Fruit fly (Drosophila melanogaster) whole organism, embryonic: Measurements from ENCODE around the gene CG14000.

Experiments
- B-H1 ChIP-seq: fragments of 200-800 bp; sonication (Bioruptor generic); IDR thresholded peaks from 3 replicates; pipeline ENCODE4 v1.3.6; 2022; ENCODE audit warnings: missing biosample characterization, missing genetic modification characterization
- Blimp-1 ChIP-seq: fragments of 200-800 bp; sonication (Bioruptor generic); optimal IDR thresholded peaks from 3 replicates; lab custom pipeline; 2018; ENCODE audit warnings: missing biosample characterization, missing genetic modification characterization, mild to moderate bottlenecking, moderate library complexity, missing genetic modification reagents
- CG10543 ChIP-seq: fragments of 200-800 bp; sonication (Bioruptor generic); optimal IDR thresholded peaks from 3 replicates; lab custom pipeline; 2017; ENCODE audit warnings: missing biosample characterization, mild to moderate bottlenecking, missing genetic modification characterization, moderate library complexity
- CG10565 ChIP-seq: fragments of 200-800 bp; sonication (Bioruptor generic); optimal IDR thresholded peaks from 3 replicates; lab custom pipeline; 2016; ENCODE audit warnings: missing biosample characterization, mild to moderate bottlenecking, missing genetic modification characterization
- CG10979 ChIP-seq: fragments of 200-800 bp; sonication (Bioruptor generic); optimal IDR thresholded peaks from 2 replicates; lab custom pipeline; 2018; ENCODE audit warnings: missing biosample characterization, mild to moderate bottlenecking, missing genetic modification characterization, moderate library complexity
- CG13123 ChIP-seq: fragments of 200-800 bp; sonication (Bioruptor generic); optimal IDR thresholded peaks from 2 replicates; lab custom pipeline; 2016; ENCODE audit warnings: missing biosample characterization, missing genetic modification characterization
- CG15696 ChIP-seq: fragments of 200-800 bp; sonication (Bioruptor generic); optimal IDR thresholded peaks from 2 replicates; lab custom pipeline; 2019; ENCODE audit warnings: missing biosample characterization, mild to moderate bottlenecking, missing genetic modification characterization, moderate library complexity
- CG17328 ChIP-seq: fragments of 200-800 bp; sonication (Bioruptor generic); IDR thresholded peaks from 2 replicates; pipeline ENCODE4 v1.3.6; 2022; ENCODE audit warnings: missing biosample characterization, missing genetic modification characterization
- CG18262 ChIP-seq: fragments of 200-800 bp; optimal IDR thresholded peaks from 3 replicates; lab custom pipeline; 2019; ENCODE audit warnings: missing biosample characterization, mild to moderate bottlenecking, missing genetic modification characterization, moderate library complexity
- CG18764 ChIP-seq: fragments of 200-800 bp; sonication (Bioruptor generic); optimal IDR thresholded peaks from 3 replicates; lab custom pipeline; 2016; ENCODE audit warnings: missing biosample characterization, missing genetic modification characterization
- CG2116 ChIP-seq: fragments of 200-800 bp; sonication (Bioruptor generic); optimal IDR thresholded peaks from 3 replicates; lab custom pipeline; 2018; ENCODE audit warnings: missing biosample characterization, mild to moderate bottlenecking, missing genetic modification characterization
- CG3726 ChIP-seq: fragments of 200-800 bp; sonication (Bioruptor generic); IDR thresholded peaks from 3 replicates; pipeline ENCODE4, ENCODE4 v1.3.6; 2022; ENCODE audit warnings: missing biosample characterization, missing genetic modification characterization
- CG4820 ChIP-seq: fragments of 200-800 bp; sonication (Bioruptor generic); optimal IDR thresholded peaks from 3 replicates; lab custom pipeline; 2016; ENCODE audit warnings: missing biosample characterization, missing genetic modification characterization
- CG5953 ChIP-seq: fragments of 200-800 bp; sonication (Bioruptor generic); IDR thresholded peaks from 2 replicates; pipeline ENCODE4 v1.3.6; 2022; ENCODE audit warnings: missing biosample characterization, missing genetic modification characterization
- CG8478 ChIP-seq: fragments of >200 bp; optimal IDR thresholded peaks from 2 replicates; lab custom pipeline; 2018
- Ets97D ChIP-seq: fragments of 200-800 bp; sonication (Bioruptor generic); optimal IDR thresholded peaks from 3 replicates; lab custom pipeline; 2016; ENCODE audit warnings: missing biosample characterization, missing genetic modification characterization
- Hey ChIP-seq: fragments of 200-800 bp; sonication (Bioruptor generic); optimal IDR thresholded peaks from 3 replicates; lab custom pipeline; 2018; ENCODE audit warnings: missing biosample characterization, mild to moderate bottlenecking, missing genetic modification characterization
- MBD-R2 ChIP-seq: fragments of 200-800 bp; sonication (Bioruptor generic); IDR thresholded peaks from 2 replicates; pipeline ENCODE4 v1.3.6; 2022; ENCODE audit warnings: missing biosample characterization, missing genetic modification characterization
- Mrtf ChIP-seq: fragments of 200-800 bp; sonication (Bioruptor generic); IDR thresholded peaks from 3 replicates; pipeline ENCODE4 v1.3.6; 2022; ENCODE audit warnings: missing biosample characterization, missing genetic modification characterization
- Poxn ChIP-seq: fragments of 200-800 bp; sonication (Bioruptor generic); IDR thresholded peaks from 2 replicates; pipeline ENCODE4 v1.3.6; 2022; ENCODE audit warnings: missing biosample characterization, missing genetic modification characterization
- Ravus ChIP-seq: fragments of 200-800 bp; sonication (Bioruptor generic); IDR thresholded peaks from 2 replicates; pipeline ENCODE4 v1.3.6; 2022; ENCODE audit warnings: missing biosample characterization, missing genetic modification characterization
- Stat92E ChIP-seq, 3 experiments: fragments of >200 bp in 2 of 3; fragments of 200-800 bp in 1 of 3; sonication (Bioruptor generic) in 1 of 3; optimal IDR thresholded peaks; 2 replicates each; lab custom pipeline; 2017 to 2019; ENCODE audit warnings: missing biosample characterization in 3 of 3, missing genetic modification characterization in 3 of 3, mild to moderate bottlenecking in 1 of 3, moderate library complexity in 1 of 3
- Xrp1 ChIP-seq: fragments of 200-800 bp; sonication (Bioruptor generic); IDR thresholded peaks from 2 replicates; pipeline ENCODE4 v1.3.6; 2022; ENCODE audit warnings: missing biosample characterization, missing genetic modification characterization
- ato ChIP-seq: fragments of 200-800 bp; sonication (Bioruptor generic); IDR thresholded peaks from 2 replicates; pipeline ENCODE4 v1.3.6; 2022; ENCODE audit warnings: missing biosample characterization, missing genetic modification characterization; ENCODE audit not compliant: partially characterized antibody
- bab2 ChIP-seq: fragments of 200-800 bp; sonication (Bioruptor generic); optimal IDR thresholded peaks from 2 replicates; lab custom pipeline; 2016; ENCODE audit warnings: missing biosample characterization, missing genetic modification characterization
- cato ChIP-seq: fragments of 200-800 bp; sonication (Bioruptor generic); optimal IDR thresholded peaks from 2 replicates; lab custom pipeline; 2016; ENCODE audit warnings: missing biosample characterization, missing genetic modification characterization, borderline replicate concordance
- chm ChIP-seq: fragments of 200-800 bp; sonication (Bioruptor generic); IDR thresholded peaks from 2 replicates; pipeline ENCODE4 v1.3.6; 2022; ENCODE audit warnings: missing biosample characterization, missing genetic modification characterization
- dan ChIP-seq: fragments of 200-800 bp; sonication (Bioruptor generic); IDR thresholded peaks from 2 replicates; pipeline ENCODE4 v1.3.6; 2022; ENCODE audit warnings: missing biosample characterization, missing genetic modification characterization
- dati ChIP-seq: fragments of 200-800 bp; sonication (Bioruptor generic); IDR thresholded peaks from 2 replicates; pipeline ENCODE4 v1.3.6; 2022; ENCODE audit warnings: missing biosample characterization, missing genetic modification characterization
- dysf ChIP-seq: fragments of 200-800 bp; sonication (Bioruptor generic); IDR thresholded peaks from 3 replicates; pipeline ENCODE4 v1.3.6; 2022; ENCODE audit warnings: missing biosample characterization, missing genetic modification characterization
- eve ChIP-seq, 2 experiments: fragments of >200 bp; optimal IDR thresholded peaks; 2 replicates each; lab custom pipeline; 2017; ENCODE audit warnings: missing biosample characterization in 2 of 2, missing genetic modification characterization in 2 of 2
- fd3F ChIP-seq: fragments of 200-800 bp; sonication (Bioruptor generic); optimal IDR thresholded peaks from 2 replicates; lab custom pipeline; 2018; ENCODE audit warnings: missing biosample characterization, mild to moderate bottlenecking, missing genetic modification characterization, moderate library complexity
- fd64A ChIP-seq: fragments of 200-800 bp; sonication (Bioruptor generic); optimal IDR thresholded peaks from 3 replicates; lab custom pipeline; 2018; ENCODE audit warnings: missing biosample characterization, mild to moderate bottlenecking, missing genetic modification characterization
- lilli ChIP-seq: fragments of 200-800 bp; sonication (Bioruptor generic); optimal IDR thresholded peaks from 3 replicates; lab custom pipeline; 2016; ENCODE audit warnings: missing biosample characterization, missing genetic modification characterization
- lola ChIP-seq, 3 experiments: fragments of >200 bp in 2 of 3; fragments of 200-800 bp in 1 of 3; sonication (Bioruptor generic) in 1 of 3; optimal IDR thresholded peaks; 2 replicates each; lab custom pipeline; 2017 to 2019; ENCODE audit warnings: missing biosample characterization in 3 of 3, missing genetic modification characterization in 3 of 3, mild to moderate bottlenecking in 1 of 3, moderate library complexity in 1 of 3
- lov ChIP-seq, 2 experiments: fragments of 200-800 bp in 1 of 2; fragments of >200 bp in 1 of 2; sonication (Bioruptor generic) in 1 of 2; IDR thresholded peaks in 1 of 2; optimal IDR thresholded peaks in 1 of 2; 2 replicates in 1 of 2; 3 replicates in 1 of 2; pipeline versions ENCODE4 v1.3.6 to Lab custom; 2017 to 2022; ENCODE audit warnings: missing biosample characterization in 1 of 2, missing genetic modification characterization in 1 of 2
- odd ChIP-seq: fragments of 200-800 bp; sonication (Bioruptor generic); optimal IDR thresholded peaks from 2 replicates; lab custom pipeline; 2017; ENCODE audit warnings: missing biosample characterization, mild to moderate bottlenecking, missing genetic modification characterization
- sens ChIP-seq: fragments of 200-800 bp; sonication (Bioruptor generic); peaks from one replicate; lab custom pipeline; 2016; ENCODE audit warnings: missing biosample characterization, missing genetic modification characterization
- shn ChIP-seq: fragments of 200-800 bp; sonication (Bioruptor generic); optimal IDR thresholded peaks from 3 replicates; lab custom pipeline; 2016; ENCODE audit warnings: missing biosample characterization, missing genetic modification characterization
- slbo ChIP-seq: fragments of 200-800 bp; sonication (Bioruptor generic); IDR thresholded peaks from 2 replicates; pipeline ENCODE4 v1.3.6; 2022; ENCODE audit warnings: missing biosample characterization, missing genetic modification characterization
- stc ChIP-seq: fragments of 200-800 bp; sonication (Bioruptor generic); IDR thresholded peaks from 2 replicates; pipeline ENCODE4 v1.3.6; 2022; ENCODE audit warnings: missing biosample characterization, missing genetic modification characterization
- tin ChIP-seq: fragments of 200-800 bp; sonication (Bioruptor generic); optimal IDR thresholded peaks from 3 replicates; lab custom pipeline; 2016; ENCODE audit warnings: missing biosample characterization, missing genetic modification characterization
- toy ChIP-seq: fragments of 200-800 bp; sonication (Bioruptor generic); IDR thresholded peaks from 2 replicates; pipeline ENCODE4 v1.3.6; 2022; ENCODE audit warnings: missing biosample characterization, missing genetic modification characterization
- tup ChIP-seq: fragments of 200-800 bp; sonication (Bioruptor generic); optimal IDR thresholded peaks from 2 replicates; lab custom pipeline; 2016; ENCODE audit warnings: missing biosample characterization, mild to moderate bottlenecking, missing genetic modification characterization, moderate library complexity
- zen2 ChIP-seq: fragments of 200-800 bp; sonication (Bioruptor generic); IDR thresholded peaks from 3 replicates; pipeline ENCODE4 v1.3.6; 2022; ENCODE audit warnings: missing biosample characterization, missing genetic modification characterization; ENCODE audit not compliant: partially characterized antibody
- zfh2 ChIP-seq: fragments of 200-800 bp; sonication (Bioruptor generic); optimal IDR thresholded peaks from 2 replicates; lab custom pipeline; 2016; ENCODE audit warnings: missing biosample characterization, missing genetic modification characterization

The CG14000 gene

DNA sequence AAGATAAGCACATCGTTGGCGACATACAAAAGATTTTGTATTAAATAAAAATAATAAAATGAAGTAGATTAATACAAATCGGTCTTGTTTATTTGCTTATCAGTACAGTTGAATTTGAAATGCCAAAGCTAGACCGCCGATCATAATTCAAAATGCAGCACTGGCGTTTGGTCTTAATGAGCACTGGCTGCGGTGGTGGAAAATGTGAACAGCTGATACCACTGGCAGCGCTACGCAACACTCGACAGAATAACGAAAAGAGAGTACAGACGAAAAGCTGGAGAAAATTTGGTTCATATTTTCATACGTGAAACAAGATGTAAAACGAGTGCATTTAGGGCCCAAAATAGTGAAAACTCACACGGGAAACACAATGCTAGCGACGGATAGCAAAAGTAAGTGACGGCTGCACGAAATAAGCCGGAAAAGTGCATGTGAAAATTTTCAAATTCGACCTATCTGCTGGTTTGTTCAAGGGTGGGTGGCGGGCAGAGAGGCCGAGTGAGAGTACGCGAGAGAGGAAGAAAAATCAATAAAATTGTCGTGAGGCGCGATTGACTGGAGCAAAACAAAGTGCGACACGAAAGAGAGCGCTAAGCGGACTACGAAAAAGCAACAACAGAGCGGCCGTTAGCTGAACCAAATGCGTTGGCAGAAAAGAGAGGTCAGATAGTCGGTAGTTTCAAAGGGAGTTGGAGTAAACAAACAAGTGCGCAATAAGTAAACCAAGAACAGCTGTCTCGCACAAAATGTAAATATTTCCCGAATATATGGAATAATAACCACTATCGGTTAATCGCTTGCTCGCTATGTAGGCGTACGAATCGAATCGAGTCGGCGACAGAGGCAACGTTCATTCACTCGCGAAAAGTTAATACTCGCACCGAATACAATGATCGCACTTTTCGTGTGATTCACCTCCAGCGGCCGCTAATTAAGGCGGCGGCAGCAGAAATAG lies 2.9 kb downstream of the CG14000 start, which contains the start of gene bchs (continued):
- peak in 1 of 3 experiments; percentile 74 for TF ChIP-seq lola (GFP tag; optimal IDR thresholded peaks at IDR 0.05; lab: Kevin White, UChicago)
- peak; percentile 98 for TF ChIP-seq fd64A
- TF ChIP-seq slbo, result peak; percentile 51; the same call in 1 of the 2 replicates
- TF ChIP-seq CG18262 (tag; lab: Kevin White, UChicago), result no peak
- TF ChIP-seq tin (GFP tag; lab: Kevin White, UChicago), result peak; percentile 41
- peak; percentile 43 for TF ChIP-seq lilli
- peak; percentile 86 for TF ChIP-seq shn
- peak; percentile 89 for TF ChIP-seq bab2 (GFP tag; lab: Kevin White, UChicago)
- TF ChIP-seq CG4820 (GFP tag; lab: Kevin White, UChicago), result peak; percentile 68
- TF ChIP-seq ato (GFP tag; lab: Robert Waterston, UW), result peak; percentile 19; the same call in 1 of the 2 replicates
- TF ChIP-seq odd (GFP tag; lab: Kevin White, UChicago), result peak; percentile 96
- peak; percentile 96 for TF ChIP-seq CG10543 (GFP tag; lab: Kevin White, UChicago)
- no peak; the same call in 2 of the 3 replicates for TF ChIP-seq zen2
- no peak for TF ChIP-seq CG8478 (lab: Kevin White, UChicago)
- peak; percentile 68; the same call in 2 of the 3 replicates for TF ChIP-seq B-H1 (GFP tag; lab: Robert Waterston, UW)
- TF ChIP-seq CG10565 (GFP tag; lab: Kevin White, UChicago), result peak; percentile 39
- TF ChIP-seq Hey (tag; lab: Kevin White, UChicago), result peak; percentile 92
- TF ChIP-seq Poxn (GFP tag; lab: Robert Waterston, UW), result no peak
- peak; percentile 36; the same call in 1 of the 3 replicates for TF ChIP-seq CG3726 (GFP tag; lab: Robert Waterston, UW)
- TF ChIP-seq dan (GFP tag; lab: Robert Waterston, UW), result no peak
- TF ChIP-seq CG18764, result no peak
- peak; percentile 68 for TF ChIP-seq CG10979
- peak; percentile 80 for TF ChIP-seq CG5953
- peak; percentile 74 for TF ChIP-seq cato (GFP tag; lab: Kevin White, UChicago)
- TF ChIP-seq Ets97D (GFP tag; lab: Kevin White, UChicago), result peak; percentile 39
- peak; percentile 48 for TF ChIP-seq zfh2 (GFP tag; lab: Kevin White, UChicago)
- TF ChIP-seq CG2116 (GFP tag; lab: Kevin White, UChicago), result peak; percentile 100
- TF ChIP-seq dati (GFP tag; lab: Robert Waterston, UW), result no peak
- TF ChIP-seq lov (optimal IDR thresholded peaks at IDR 0.05; lab: Kevin White, UChicago), result no peak
- peak; percentile 88 for TF ChIP-seq lov (GFP tag; IDR thresholded peaks at IDR 0.05; lab: Robert Waterston, UW)
- TF ChIP-seq CG13123, result peak; percentile 91
- peak; percentile 63; the same call in 1 of the 3 replicates for TF ChIP-seq Mrtf (GFP tag; lab: Robert Waterston, UW)
- TF ChIP-seq Blimp-1 (GFP tag; lab: Kevin White, UChicago), result peak; percentile 84
- peak; percentile 38; the same call in 1 of the 2 replicates for TF ChIP-seq toy
- TF ChIP-seq Stat92E (GFP tag; optimal IDR thresholded peaks at IDR 0.05; lab: Kevin White, UChicago), result no peak
- TF ChIP-seq fd3F, result no peak
- TF ChIP-seq eve (GFP tag; optimal IDR thresholded peaks at IDR 0.05; lab: Kevin White, UChicago), result no peak

dm6 chr2L:5904585-5904984 lies 5.5 kb downstream of the CG14000 start, which contains the start of gene CG9021:
CG9021 (minus strand) TSS chr2L:5904689.
- TF ChIP-seq Ravus (GFP tag; lab: Robert Waterston, UW), result no peak
- peak; percentile 10; the same call in 1 of the 3 replicates for TF ChIP-seq dysf (GFP tag; lab: Robert Waterston, UW)
- TF ChIP-seq CG17328, result no peak
- peak; percentile 38; the same call in 1 of the 2 replicates for TF ChIP-seq chm (GFP tag; lab: Robert Waterston, UW)
- TF ChIP-seq stc (GFP tag; lab: Robert Waterston, UW), result no peak
- TF ChIP-seq CG15696 (tag; lab: Kevin White, UChicago), result peak; percentile 10
- no peak for TF ChIP-seq tup (GFP tag; lab: Kevin White, UChicago)
- TF ChIP-seq sens, result peak; percentile 58
- no peak for TF ChIP-seq MBD-R2 (GFP tag; lab: Robert Waterston, UW)
- peak; percentile 22; the same call in 1 of the 2 replicates for TF ChIP-seq Xrp1 (GFP tag; lab: Robert Waterston, UW)
- TF ChIP-seq, all 482 proteins: peak for 5
